Worm (Caenorhabditis elegans) whole organism, midembryonic: ENCODE results near the gene col-43.

Source experiments
- T22C8.4 ChIP-seq: fragments of 200-800 bp; sonication (Bioruptor generic); IDR thresholded peaks from 2 replicates; pipeline ENCODE4 v1.3.6; 2022; ENCODE audit warnings: missing genetic modification characterization, missing compliant biosample characterization
- cog-1 ChIP-seq: sonication (generic microtip); optimal IDR thresholded peaks from 2 replicates; lab custom pipeline; 2016; ENCODE audit warnings: missing genetic modification characterization, missing compliant biosample characterization
- tab-1 ChIP-seq: fragments of 200-800 bp; sonication (Bioruptor generic); IDR thresholded peaks from 2 replicates; pipeline ENCODE4 v1.3.6; 2022; ENCODE audit warnings: missing genetic modification characterization, missing compliant biosample characterization
- ztf-23 ChIP-seq: fragments of 200-800 bp; sonication (Bioruptor generic); IDR thresholded peaks from 2 replicates; pipeline ENCODE4 v1.3.6; 2022; ENCODE audit warnings: missing genetic modification reagents, missing genetic modification characterization, missing compliant biosample characterization

DNA sequence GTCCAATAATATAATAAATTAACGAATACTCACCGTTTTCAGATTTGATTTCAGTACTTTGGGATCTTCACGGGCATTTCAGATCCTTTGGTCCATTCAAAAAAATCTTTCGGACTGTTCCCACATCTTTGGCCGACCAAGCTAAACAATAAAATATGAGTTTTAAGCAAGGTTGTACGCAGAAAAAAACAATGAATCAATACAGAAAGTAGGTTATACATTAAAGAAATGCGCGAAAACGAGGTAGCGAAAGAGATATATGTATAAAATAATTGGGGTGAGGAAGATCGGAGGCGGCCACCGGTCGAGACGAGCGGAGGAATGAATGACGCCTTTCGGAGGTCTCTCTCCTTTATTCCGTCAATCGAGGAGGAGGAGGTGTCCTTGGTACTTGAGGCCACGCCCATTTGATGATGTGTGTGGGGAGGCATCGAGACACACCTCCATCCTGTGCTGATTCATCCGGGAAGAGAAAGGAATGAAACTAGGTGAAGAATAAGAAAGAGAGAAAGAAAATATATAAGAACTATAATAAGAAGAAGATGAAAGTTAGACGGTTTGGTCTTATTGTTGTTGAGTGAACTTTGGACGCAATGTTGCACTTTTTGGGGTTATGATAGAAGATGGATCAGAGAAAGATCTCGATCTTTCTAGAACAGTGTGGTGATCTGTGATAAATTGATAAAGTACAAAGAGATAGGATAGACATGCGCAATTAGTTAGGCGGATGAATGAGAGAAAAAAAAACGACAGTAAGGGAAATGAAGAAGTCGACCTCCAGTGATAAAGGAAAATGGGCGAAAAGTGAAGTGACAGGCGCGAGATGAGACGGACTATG, 10.2 kb downstream of the col-43 start:
- TF ChIP-seq T22C8.4 (GFP tag; lab: Robert Waterston, UW) (no peak), tab-1 (GFP tag; lab: Robert Waterston, UW) (no peak), cog-1 (tag; lab: Kevin White, UChicago) (no peak), ztf-23 (GFP tag; lab: Robert Waterston, UW) (no peak)
